Worm (Caenorhabditis elegans) whole organism, L1 larva: ENCODE measurements around the gene clec-219.
A peak's percentile ranks its signal among the peaks of the same experiment; 100 is the strongest.

Experiments used
- C04F5.9 ChIP-seq: sonication (generic microtip); optimal IDR thresholded peaks from 2 replicates; lab custom pipeline; 2016; ENCODE audit warnings: missing genetic modification characterization, missing compliant biosample characterization
- C34B4.2 ChIP-seq: sonication (generic microtip); optimal IDR thresholded peaks from 2 replicates; lab custom pipeline; 2017; ENCODE audit warnings: mild to moderate bottlenecking, missing genetic modification characterization, missing compliant biosample characterization
- ama-1 ChIP-seq: fragments of 150-350 bp; optimal IDR thresholded peaks from 2 replicates; lab custom pipeline; 2014
- blmp-1 ChIP-seq: fragments of 150-350 bp; optimal IDR thresholded peaks from 2 replicates; lab custom pipeline; 2014; ENCODE audit warnings: missing biosample characterization, missing genetic modification characterization
- ceh-90 ChIP-seq: sonication (generic microtip); optimal IDR thresholded peaks from 2 replicates; lab custom pipeline; 2016; ENCODE audit warnings: missing genetic modification characterization, missing compliant biosample characterization
- dpl-1 ChIP-seq, 3 experiments: fragments of 150-350 bp in 2 of 3; sonication (generic microtip) in 1 of 3; optimal IDR thresholded peaks; 2 replicates each; lab custom pipeline; 2014 to 2017; ENCODE audit warnings: missing biosample characterization in 3 of 3, missing genetic modification characterization in 3 of 3, missing genetic modification reagents in 3 of 3
- dsc-1 ChIP-seq: sonication (generic microtip); optimal IDR thresholded peaks from 2 replicates; lab custom pipeline; 2016; ENCODE audit warnings: mild to moderate bottlenecking, missing genetic modification characterization, missing compliant biosample characterization
- efl-1 ChIP-seq, 4 experiments: fragments of 150-350 bp; optimal IDR thresholded peaks in 3 of 4; peaks in 1 of 4; 1 replicate in 1 of 4; 2 replicates in 3 of 4; lab custom pipeline; 2014; ENCODE audit warnings: missing biosample characterization in 2 of 4, missing genetic modification characterization in 2 of 4, missing genetic modification reagents in 2 of 4
- elt-2 ChIP-seq: sonication (generic microtip); optimal IDR thresholded peaks from 2 replicates; lab custom pipeline; 2016; ENCODE audit warnings: missing genetic modification characterization, mild to moderate bottlenecking, inconsistent platforms, missing compliant biosample characterization, missing genetic modification reagents
- ets-5 ChIP-seq: fragments of 200-800 bp; sonication (Bioruptor generic); IDR thresholded peaks from 2 replicates; pipeline ENCODE4 v1.3.6; 2022; ENCODE audit warnings: missing genetic modification characterization, missing compliant biosample characterization
- fkh-8 ChIP-seq: sonication (generic microtip); optimal IDR thresholded peaks from 2 replicates; lab custom pipeline; 2016; ENCODE audit warnings: mild to moderate bottlenecking, missing genetic modification characterization, missing compliant biosample characterization
- fos-1 ChIP-seq: fragments of 150-350 bp; optimal IDR thresholded peaks from 2 replicates; lab custom pipeline; 2014; ENCODE audit warnings: missing biosample characterization, missing genetic modification characterization
- hlh-4 ChIP-seq: sonication (generic microtip); optimal IDR thresholded peaks from 2 replicates; lab custom pipeline; 2016; ENCODE audit warnings: mild to moderate bottlenecking, missing genetic modification characterization, missing compliant biosample characterization
- hpl-2 ChIP-seq: fragments of 150-350 bp; optimal IDR thresholded peaks from 2 replicates; lab custom pipeline; 2014; ENCODE audit warnings: missing biosample characterization, missing genetic modification reagents, missing genetic modification characterization
- jun-1 ChIP-seq: fragments of 150-350 bp; optimal IDR thresholded peaks from 2 replicates; lab custom pipeline; 2014; ENCODE audit warnings: missing biosample characterization, missing genetic modification reagents, missing genetic modification characterization
- lin-14 ChIP-seq: fragments of 200-800 bp; sonication (Bioruptor generic); optimal IDR thresholded peaks from 2 replicates; lab custom pipeline; 2018; ENCODE audit warnings: mild to moderate bottlenecking, missing genetic modification characterization, moderate library complexity, missing compliant biosample characterization
- lin-35 ChIP-seq, 2 experiments: fragments of 150-350 bp; optimal IDR thresholded peaks; 2 replicates each; lab custom pipeline; 2014; ENCODE audit warnings: missing biosample characterization in 2 of 2, missing genetic modification characterization in 2 of 2, missing genetic modification reagents in 2 of 2
- lin-39 ChIP-seq: fragments of 150-350 bp; optimal IDR thresholded peaks from 2 replicates; lab custom pipeline; 2014; ENCODE audit warnings: missing biosample characterization, missing genetic modification reagents, missing genetic modification characterization
- lir-3 ChIP-seq: sonication (generic microtip); optimal IDR thresholded peaks from 2 replicates; lab custom pipeline; 2016; ENCODE audit warnings: mild to moderate bottlenecking, missing genetic modification characterization, moderate library complexity, missing compliant biosample characterization; ENCODE audit not compliant: poor library complexity
- lsy-2 ChIP-seq, 2 experiments: fragments of 150-350 bp; optimal IDR thresholded peaks; 2 replicates each; lab custom pipeline; 2014; ENCODE audit warnings: missing biosample characterization in 2 of 2, missing genetic modification characterization in 2 of 2
- mab-9 ChIP-seq: fragments of 200-800 bp; sonication (Bioruptor generic); IDR thresholded peaks from 2 replicates; pipeline ENCODE4 v1.3.6; 2022; ENCODE audit warnings: missing genetic modification reagents, missing genetic modification characterization, missing compliant biosample characterization
- nhr-20 ChIP-seq: sonication (generic microtip); optimal IDR thresholded peaks from 2 replicates; lab custom pipeline; 2016; ENCODE audit warnings: mild to moderate bottlenecking, missing genetic modification characterization, missing compliant biosample characterization
- nhr-28 ChIP-seq: fragments of 150-350 bp; optimal IDR thresholded peaks from 2 replicates; lab custom pipeline; 2014; ENCODE audit warnings: missing biosample characterization, missing genetic modification characterization
- nhr-47 ChIP-seq: sonication (generic microtip); optimal IDR thresholded peaks from 2 replicates; lab custom pipeline; 2016; ENCODE audit warnings: mild to moderate bottlenecking, missing genetic modification characterization, moderate library complexity, missing compliant biosample characterization
- nhr-71 ChIP-seq: sonication (generic microtip); optimal IDR thresholded peaks from 2 replicates; lab custom pipeline; 2016; ENCODE audit warnings: mild to moderate bottlenecking, missing genetic modification characterization, moderate library complexity, missing compliant biosample characterization
- nhr-77 ChIP-seq: fragments of 150-350 bp; optimal IDR thresholded peaks from 2 replicates; lab custom pipeline; 2014; ENCODE audit warnings: missing biosample characterization, missing genetic modification characterization
- nhr-90 ChIP-seq: sonication (generic microtip); optimal IDR thresholded peaks from 2 replicates; lab custom pipeline; 2016; ENCODE audit warnings: mild to moderate bottlenecking, missing genetic modification characterization, missing compliant biosample characterization; ENCODE audit not compliant: poor library complexity
- pag-3 ChIP-seq: sonication (generic microtip); optimal IDR thresholded peaks from 2 replicates; lab custom pipeline; 2017; ENCODE audit warnings: missing genetic modification characterization, mild to moderate bottlenecking, missing compliant biosample characterization, antibody characterized with exemption, borderline replicate concordance; ENCODE audit not compliant: insufficient read depth
- pqm-1 ChIP-seq: sonication (generic microtip); optimal IDR thresholded peaks from 3 replicates; lab custom pipeline; 2017; ENCODE audit warnings: missing biosample characterization, missing genetic modification characterization
- rnt-1 ChIP-seq: sonication (generic microtip); optimal IDR thresholded peaks from 2 replicates; lab custom pipeline; 2016; ENCODE audit warnings: mild to moderate bottlenecking, missing genetic modification characterization, moderate library complexity, missing compliant biosample characterization
- skn-1 ChIP-seq: fragments of 150-350 bp; optimal IDR thresholded peaks from 2 replicates; lab custom pipeline; 2014; ENCODE audit warnings: missing biosample characterization, missing genetic modification characterization
- snu-23 ChIP-seq: sonication (generic microtip); optimal IDR thresholded peaks from 2 replicates; lab custom pipeline; 2016; ENCODE audit warnings: missing genetic modification characterization, missing compliant biosample characterization
- unc-86 ChIP-seq: sonication (generic microtip); optimal IDR thresholded peaks from 2 replicates; lab custom pipeline; 2016; ENCODE audit warnings: missing genetic modification characterization, missing compliant biosample characterization
- vab-15 ChIP-seq: sonication (generic microtip); optimal IDR thresholded peaks from 2 replicates; lab custom pipeline; 2017; ENCODE audit warnings: missing genotype, mild to moderate bottlenecking, missing genetic modification characterization, missing compliant biosample characterization
- zip-4 ChIP-seq: fragments of 200-800 bp; sonication (Bioruptor generic); optimal IDR thresholded peaks from 2 replicates; lab custom pipeline; 2018; ENCODE audit warnings: mild to moderate bottlenecking, missing genetic modification characterization, moderate library complexity, missing compliant biosample characterization
- ztf-11 ChIP-seq, 2 experiments: sonication (generic microtip); optimal IDR thresholded peaks; 2 replicates each; lab custom pipeline; 2016 to 2017; ENCODE audit warnings: missing genetic modification characterization in 2 of 2, missing biosample characterization in 1 of 2, missing compliant biosample characterization in 1 of 2

Gene clec-219

DNA sequence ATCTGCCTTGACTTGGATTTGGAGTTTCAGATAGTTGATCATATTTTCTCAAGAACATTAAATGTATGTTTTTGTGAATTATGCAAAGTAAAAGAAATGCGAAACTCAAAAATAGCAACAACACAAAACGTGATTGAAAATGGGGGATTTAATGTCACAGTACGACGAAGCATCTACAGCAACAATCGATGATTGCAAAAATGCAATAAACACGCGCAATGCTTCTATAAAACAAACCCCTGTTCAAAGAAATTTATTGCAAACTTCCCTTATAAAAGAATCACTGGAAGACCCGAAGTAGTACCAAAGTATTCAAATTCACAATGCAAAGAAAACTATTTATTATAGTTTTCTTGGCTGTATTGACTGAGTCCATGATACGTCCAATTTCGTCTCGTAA lies at the start of gene clec-219:
Gene clec-219 (plus strand): TSS at position 301 of the 400 bp plus-strand sequence.
- TF ChIP-seq fos-1 (tag; lab: Kevin White, UChicago) (no peak), efl-1 (optimal IDR thresholded peaks at IDR 0.05; lab: Kevin White, UChicago) (no peak), efl-1 (GFP tag; optimal IDR thresholded peaks at IDR 0.05 in 1 of 2; lab: Kevin White, UChicago) (peak in 1 of 2 experiments; percentile 32)
- TF ChIP-seq, all 84 proteins: peak for 1

DNA sequence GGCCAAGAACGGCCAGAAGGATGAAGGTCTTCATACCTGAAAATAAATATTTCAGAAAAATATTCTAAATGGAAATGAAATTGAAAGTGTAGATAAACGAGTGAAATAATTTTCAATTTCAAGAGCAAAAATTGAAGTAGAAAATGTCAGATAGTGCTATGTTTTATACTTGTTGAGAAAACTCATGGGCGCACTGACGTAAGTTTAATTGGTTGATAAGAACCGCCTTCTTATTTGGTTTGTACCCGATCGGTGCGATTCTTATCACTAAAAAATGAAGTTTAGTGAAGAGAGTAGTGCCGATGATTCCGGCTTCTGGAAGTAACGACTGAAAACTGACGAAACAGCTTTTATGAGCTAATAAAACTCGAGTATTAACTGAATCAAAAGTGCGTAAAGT lies 49.3 kb upstream of the clec-219 start, which contains the start of the genes asp-6 and asp-12:
Gene asp-6 (minus strand): TSS at position 36 of the 400 bp plus-strand sequence.
Gene asp-12 (plus strand): TSS at position 309 of the 400 bp plus-strand sequence.
- TF ChIP-seq nhr-77 (tag; lab: Kevin White, UChicago): no peak
- no peak for TF ChIP-seq ztf-11 (tag; optimal IDR thresholded peaks at IDR 0.05; lab: Kevin White, UChicago)
- no peak for TF ChIP-seq unc-86 (tag; lab: Kevin White, UChicago)
- no peak for TF ChIP-seq ets-5 (GFP tag; lab: Robert Waterston, UW)
- TF ChIP-seq hlh-4: no peak
- TF ChIP-seq hpl-2: no peak
- TF ChIP-seq ama-1 (lab: Kevin White, UChicago): no peak
- TF ChIP-seq dsc-1 (tag; lab: Kevin White, UChicago): no peak
- TF ChIP-seq zip-4 (GFP tag; lab: Kevin White, UChicago): no peak
- TF ChIP-seq blmp-1: no peak
- no peak for TF ChIP-seq pag-3 (tag; lab: Kevin White, UChicago)
- TF ChIP-seq rnt-1 (tag; lab: Kevin White, UChicago): no peak
- TF ChIP-seq lir-3 (tag; lab: Kevin White, UChicago): no peak
- TF ChIP-seq efl-1 (optimal IDR thresholded peaks at IDR 0.05; lab: Kevin White, UChicago): no peak
- peak in 1 of 2 experiments; percentile 74 for TF ChIP-seq efl-1 (GFP tag; optimal IDR thresholded peaks at IDR 0.05 in 1 of 2; lab: Kevin White, UChicago)
- TF ChIP-seq lsy-2 (tag; optimal IDR thresholded peaks at IDR 0.05; lab: Kevin White, UChicago): no peak
- TF ChIP-seq ceh-90: no peak
- TF ChIP-seq elt-2 (tag; lab: Kevin White, UChicago): peak; percentile 86
- TF ChIP-seq lin-35 (GFP tag; optimal IDR thresholded peaks at IDR 0.05; lab: Kevin White, UChicago): peak in 1 of 2 experiments; percentile 8

DNA sequence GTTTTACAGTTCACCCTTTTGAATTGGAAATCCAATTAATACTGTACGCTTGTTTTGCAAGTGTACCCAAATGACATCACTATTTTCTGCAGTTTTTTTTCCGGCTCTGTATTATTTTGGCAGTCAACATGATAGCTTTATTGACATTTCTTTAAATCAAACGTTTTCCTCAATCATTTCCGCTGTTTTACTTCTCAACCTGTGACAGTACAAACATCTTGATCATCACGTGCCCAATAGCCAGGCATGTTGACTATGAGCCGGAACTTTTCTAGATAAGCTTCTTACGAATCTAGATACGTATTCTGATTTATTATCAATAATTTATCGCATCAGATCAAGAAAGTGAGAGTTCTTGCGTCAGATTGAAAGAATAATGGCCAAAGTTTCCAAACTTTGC lies 48.4 kb upstream of the clec-219 start:
- TF ChIP-seq vab-15 (tag; lab: Kevin White, UChicago) (no peak), elt-2 (tag; lab: Kevin White, UChicago) (peak; percentile 97), fkh-8 (no peak), lin-39 (tag; lab: Kevin White, UChicago) (no peak), nhr-20 (tag; lab: Kevin White, UChicago) (peak; percentile 23), lin-35 (GFP tag; optimal IDR thresholded peaks at IDR 0.05; lab: Kevin White, UChicago) (peak in 1 of 2 experiments; percentile 6), hlh-4 (no peak), C34B4.2 (tag; lab: Kevin White, UChicago) (no peak), nhr-71 (tag; lab: Kevin White, UChicago) (peak; percentile 13), ceh-90 (no peak), C04F5.9 (tag; lab: Kevin White, UChicago) (no peak), nhr-90 (tag; lab: Kevin White, UChicago) (peak; percentile 12)

DNA sequence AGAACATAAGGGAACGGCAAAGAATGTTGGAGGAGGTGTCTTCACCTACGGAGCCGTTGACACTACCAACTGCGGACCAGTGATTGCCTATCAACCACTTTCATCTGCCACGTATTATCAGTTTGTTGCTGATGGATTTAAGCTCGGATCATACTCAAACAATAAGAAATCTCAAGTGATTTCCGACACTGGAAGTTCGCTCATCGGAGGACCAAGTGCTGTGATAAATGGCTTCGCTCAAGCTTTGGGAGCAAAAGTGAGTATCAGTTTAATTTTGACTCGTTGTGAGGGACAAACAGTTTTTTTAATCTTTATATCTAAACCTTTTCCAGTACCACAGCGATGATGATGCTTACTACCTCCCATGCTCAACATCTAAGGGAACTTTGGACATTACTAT lies 46.8 kb upstream of the clec-219 start:
- TF ChIP-seq jun-1: no peak
- no peak for TF ChIP-seq skn-1 (tag; lab: Kevin White, UChicago)
- no peak for TF ChIP-seq snu-23 (GFP tag; lab: Kevin White, UChicago)
- TF ChIP-seq pqm-1 (tag; lab: Kevin White, UChicago): no peak
- no peak for TF ChIP-seq mab-9
- no peak for TF ChIP-seq lin-14 (GFP tag; lab: Kevin White, UChicago)
- TF ChIP-seq dpl-1 (GFP tag; optimal IDR thresholded peaks at IDR 0.05; lab: Kevin White, UChicago): no peak
- TF ChIP-seq nhr-47 (tag; lab: Kevin White, UChicago): no peak
- no peak for TF ChIP-seq nhr-28
- TF ChIP-seq elt-2 (tag; lab: Kevin White, UChicago): no peak
- TF ChIP-seq lin-35 (GFP tag; optimal IDR thresholded peaks at IDR 0.05; lab: Kevin White, UChicago): no peak
- no peak for TF ChIP-seq C04F5.9 (tag; lab: Kevin White, UChicago)
